Worm (Caenorhabditis elegans): ENCODE data around the gene F40F11.3.

Gene F40F11.3

DNA sequence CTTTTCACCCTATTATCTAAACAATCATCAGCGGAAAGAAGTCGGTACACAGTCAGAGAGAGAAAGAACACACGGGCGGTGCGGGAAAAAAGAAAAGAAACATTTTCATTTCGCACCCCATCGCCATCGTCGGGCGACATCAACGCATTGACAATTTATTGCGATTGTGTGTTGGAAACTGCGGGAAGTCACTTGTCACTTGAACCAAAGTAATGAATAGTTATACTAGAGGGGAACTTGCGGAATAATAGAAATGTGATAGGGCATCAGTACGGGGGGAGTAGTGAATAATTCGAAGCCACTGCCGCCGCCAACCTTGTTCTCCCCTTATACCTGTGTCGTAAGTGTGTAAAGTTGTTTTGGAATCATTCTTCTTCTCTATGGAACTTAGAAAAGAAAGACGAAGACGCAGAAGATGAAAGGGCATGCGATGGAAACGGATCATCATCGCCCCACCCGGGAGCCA lies 22.4 kb downstream of the F40F11.3 start (continued):
- TF ChIP-seq F16B12.6 (tag; optimal IDR thresholded peaks at IDR 0.05) (no peak), lin-35 (GFP tag; optimal IDR thresholded peaks at IDR 0.05) (peak in 1 of 2 experiments; percentile 18), tlp-1 (tag; optimal IDR thresholded peaks at IDR 0.05) (no peak), nhr-71 (tag; optimal IDR thresholded peaks at IDR 0.05) (peak; percentile 46), xbp-1 (tag; optimal IDR thresholded peaks at IDR 0.05) (no peak), zag-1 (tag; optimal IDR thresholded peaks at IDR 0.05) (no peak), snpc-4 (tag; optimal IDR thresholded peaks at IDR 0.05) (no peak), nhr-47 (tag; optimal IDR thresholded peaks at IDR 0.05) (peak; percentile 23), sptf-1 (tag; optimal IDR thresholded peaks at IDR 0.05) (no peak), irx-1 (tag; optimal IDR thresholded peaks at IDR 0.05) (no peak), grh-1 (GFP tag; IDR thresholded peaks at IDR 0.05) (no peak), zip-4 (GFP tag; optimal IDR thresholded peaks at IDR 0.05) (no peak), unc-30 (tag; optimal IDR thresholded peaks at IDR 0.05) (no peak), jun-1 (tag; optimal IDR thresholded peaks at IDR 0.05) (no peak), fos-1 (tag; optimal IDR thresholded peaks at IDR 0.05) (no peak), lin-15B (tag; optimal IDR thresholded peaks at IDR 0.05) (no peak), efl-1 (optimal IDR thresholded peaks at IDR 0.05) (no peak), efl-1 (GFP tag; optimal IDR thresholded peaks at IDR 0.05 in 1 of 2) (peak in 1 of 2 experiments; percentile 75), ama-1 (optimal IDR thresholded peaks at IDR 0.05) (no peak), dpl-1 (GFP tag; optimal IDR thresholded peaks at IDR 0.05) (peak in 1 of 3 experiments; percentile 23), lin-39 (tag; optimal IDR thresholded peaks at IDR 0.05) (no peak), hpl-2 (GFP tag; optimal IDR thresholded peaks at IDR 0.05) (no peak), nhr-85 (tag) (peak; percentile 91), unc-62 (GFP tag; optimal IDR thresholded peaks at IDR 0.05) (no peak), hlh-17 (GFP tag; optimal IDR thresholded peaks at IDR 0.05; ENCODE audit: borderline replicate concordance) (no peak), C16A3.4 (tag; optimal IDR thresholded peaks at IDR 0.05) (peak; percentile 13), pax-3 (tag; optimal IDR thresholded peaks at IDR 0.05) (no peak), efl-3 (GFP tag; optimal IDR thresholded peaks at IDR 0.05) (no peak), sox-4 (tag; optimal IDR thresholded peaks at IDR 0.05) (no peak), mef-2 (tag; optimal IDR thresholded peaks at IDR 0.05) (no peak), tbx-2 (tag; optimal IDR thresholded peaks at IDR 0.05) (no peak), egl-27 (tag; optimal IDR thresholded peaks at IDR 0.05) (no peak)

- no peak for TF ChIP-seq zag-1 (tag; optimal IDR thresholded peaks at IDR 0.05)
- peak; percentile 36 for TF ChIP-seq nhr-85 (tag)
- TF ChIP-seq rnt-1 (tag; optimal IDR thresholded peaks at IDR 0.05), result no peak
- no peak for TF ChIP-seq sup-37 (GFP tag; optimal IDR thresholded peaks at IDR 0.05)
- TF ChIP-seq lin-35 (GFP tag; optimal IDR thresholded peaks at IDR 0.05), result no peak
- no peak for TF ChIP-seq zip-4 (GFP tag; optimal IDR thresholded peaks at IDR 0.05)
- no peak for TF ChIP-seq lsy-2 (tag; optimal IDR thresholded peaks at IDR 0.05)
Measured at ce11 chrIV:11570200-11570599, 23.6 kb downstream of the F40F11.3 start, which contains the start of gene srgp-1. Gene srgp-1 (plus strand): TSS chrIV:11570500.

DNA sequence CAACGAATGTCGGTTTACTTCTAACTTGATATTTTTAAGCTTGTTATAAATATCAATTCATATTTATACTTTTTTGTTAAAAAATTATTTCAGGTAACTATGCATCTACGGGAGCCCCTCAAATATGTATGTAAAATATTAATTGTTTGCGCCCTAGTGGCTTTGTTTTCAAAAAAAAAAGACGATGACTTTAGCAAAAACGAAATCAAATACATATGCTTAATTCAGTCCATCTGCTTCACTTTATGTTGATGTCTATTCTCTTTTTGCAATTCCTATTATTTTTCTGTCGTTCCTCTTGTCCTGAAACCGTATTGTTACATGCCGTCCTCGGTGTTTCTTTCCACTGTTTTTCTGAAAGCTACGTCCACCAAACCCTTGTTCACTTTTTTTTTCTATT lies 24.0 kb downstream of the F40F11.3 start:
- peak; percentile 92 for TF ChIP-seq dsc-1 (tag; optimal IDR thresholded peaks at IDR 0.05)
- no peak for TF ChIP-seq nhr-20 (tag; optimal IDR thresholded peaks at IDR 0.05)
- TF ChIP-seq fkh-4 (tag; optimal IDR thresholded peaks at IDR 0.05; ENCODE audit: borderline replicate concordance), result peak; percentile 81
- no peak for TF ChIP-seq mep-1 (tag; optimal IDR thresholded peaks at IDR 0.05)

Data from whole organism, L1 larva.